Fruit fly (Drosophila melanogaster): ENCODE measurements around the gene lsn.

lsn gene

dm6 chr3R:21887588-21888007, 22.6 kb downstream of the lsn start (continued):
- no peak for TF ChIP-seq CG17385 (GFP tag; optimal IDR thresholded peaks at IDR 0.05)
- TF ChIP-seq her (GFP tag; optimal IDR thresholded peaks at IDR 0.05): no peak
- TF ChIP-seq CG2875 (GFP tag; optimal IDR thresholded peaks at IDR 0.05): peak; percentile 24
- no peak for TF ChIP-seq HmgZ (tag; optimal IDR thresholded peaks at IDR 0.05)
- no peak for TF ChIP-seq CG31388 (GFP tag; optimal IDR thresholded peaks at IDR 0.05)
- no peak for TF ChIP-seq CG5180 (GFP tag; optimal IDR thresholded peaks at IDR 0.05)
- 0 out of 2 replicates have a peak, but pooled peaks have one; percentile 50 for TF ChIP-seq stc (GFP tag; IDR thresholded peaks at IDR 0.05)
- TF ChIP-seq prd (optimal IDR thresholded peaks at IDR 0.05): no peak
- peak; percentile 67 for TF ChIP-seq prd (GFP tag; IDR thresholded peaks at IDR 0.05)
- peak; percentile 51 for TF ChIP-seq ind (GFP tag; optimal IDR thresholded peaks at IDR 0.05)
- no peak for TF ChIP-seq Neu2 (GFP tag; optimal IDR thresholded peaks at IDR 0.05; ENCODE audit: borderline replicate concordance)
- no peak for TF ChIP-seq vnd (GFP tag; IDR thresholded peaks at IDR 0.05; ENCODE audit: partially characterized antibody)
- peak; percentile 49 for TF ChIP-seq CG17829 (tag; optimal IDR thresholded peaks at IDR 0.05)
- peak; percentile 35; the same call in 1 of the 3 replicates for TF ChIP-seq croc (GFP tag; conservative IDR thresholded peaks at IDR 0.05)
- TF ChIP-seq PHDP (tag; optimal IDR thresholded peaks at IDR 0.05): no peak
- TF ChIP-seq CG3726 (GFP tag; IDR thresholded peaks at IDR 0.05): no peak
- TF ChIP-seq CG10959 (GFP tag; IDR thresholded peaks at IDR 0.05): 0 out of 2 replicates have a peak, but pooled peaks have one; percentile 23
- no peak for TF ChIP-seq Nf-YB (GFP tag; optimal IDR thresholded peaks at IDR 0.05)
- no peak for TF ChIP-seq Myb (GFP tag; optimal IDR thresholded peaks at IDR 0.05)
- peak in 1 of 3 experiments; percentile 56 for TF ChIP-seq lola (GFP tag; optimal IDR thresholded peaks at IDR 0.05)
- no peak for TF ChIP-seq CG1602 (GFP tag; optimal IDR thresholded peaks at IDR 0.05)
- TF ChIP-seq ATbp (GFP tag; optimal IDR thresholded peaks at IDR 0.05): peak; percentile 14
- TF ChIP-seq tgo (GFP tag; IDR thresholded peaks at IDR 0.05): peak; percentile 36; the same call in 1 of the 3 replicates
- TF ChIP-seq usp (GFP tag; optimal IDR thresholded peaks at IDR 0.05): no peak
- no peak for TF ChIP-seq nerfin-1 (tag; optimal IDR thresholded peaks at IDR 0.05)
- TF ChIP-seq aop (GFP tag; IDR thresholded peaks at IDR 0.05): no peak
- no peak for TF ChIP-seq CG17186 (GFP tag; optimal IDR thresholded peaks at IDR 0.05)
- no peak for TF ChIP-seq CG12744 (GFP tag; optimal IDR thresholded peaks at IDR 0.05)
- no peak for TF ChIP-seq tx (GFP tag; optimal IDR thresholded peaks at IDR 0.05)
- no peak for TF ChIP-seq unpg (GFP tag; optimal IDR thresholded peaks at IDR 0.05)
- TF ChIP-seq sens-2 (GFP tag; IDR thresholded peaks at IDR 0.05): no peak
- peak; percentile 20 for TF ChIP-seq Hr3 (GFP tag; optimal IDR thresholded peaks at IDR 0.05)
- TF ChIP-seq run (tag; optimal IDR thresholded peaks at IDR 0.05): no peak
- peak; percentile 28 for TF ChIP-seq Oli (tag; optimal IDR thresholded peaks at IDR 0.05)
- TF ChIP-seq CG13296 (GFP tag; optimal IDR thresholded peaks at IDR 0.05): no peak
- 0 out of 2 replicates have a peak, but pooled peaks have one; percentile 19 for TF ChIP-seq CG11085 (GFP tag; IDR thresholded peaks at IDR 0.05)
- no peak for TF ChIP-seq NC2α (GFP tag; optimal IDR thresholded peaks at IDR 0.05)
- TF ChIP-seq tin (GFP tag; optimal IDR thresholded peaks at IDR 0.05): peak; percentile 12
- no peak for TF ChIP-seq CG3163 (GFP tag; optimal IDR thresholded peaks at IDR 0.05)
- peak; percentile 13 for TF ChIP-seq CG33557 (GFP tag; optimal IDR thresholded peaks at IDR 0.05)
- TF ChIP-seq bsh (GFP tag; optimal IDR thresholded peaks at IDR 0.05): peak in 1 of 2 experiments; percentile 35
- TF ChIP-seq CG16815 (GFP tag; optimal IDR thresholded peaks at IDR 0.05): peak; percentile 32
- TF ChIP-seq Tbp (GFP tag; optimal IDR thresholded peaks at IDR 0.05): no peak
- no peak for TF ChIP-seq hkb (optimal IDR thresholded peaks at IDR 0.05)
- peak; percentile 41; the same call in 1 of the 2 replicates for TF ChIP-seq hkb (GFP tag; IDR thresholded peaks at IDR 0.05)
- TF ChIP-seq Fer3 (tag; optimal IDR thresholded peaks at IDR 0.05): no peak
- 0 out of 3 replicates have a peak, but pooled peaks have one; percentile 45 for TF ChIP-seq otp (GFP tag; IDR thresholded peaks at IDR 0.05)
- TF ChIP-seq Aef1 (GFP tag; IDR thresholded peaks at IDR 0.05): peak; percentile 39; the same call in 1 of the 3 replicates
- TF ChIP-seq CG6654 (GFP tag; optimal IDR thresholded peaks at IDR 0.05): peak; percentile 9
- peak; percentile 51 for TF ChIP-seq phol (tag; optimal IDR thresholded peaks at IDR 0.05)
- peak; percentile 55 for TF ChIP-seq slbo (GFP tag; IDR thresholded peaks at IDR 0.05)
